Fruit fly (Drosophila melanogaster) whole organism, embryonic: ENCODE results near the gene Mrtf.

Experiments used
- CG11085 ChIP-seq: fragments of 200-800 bp; sonication (Bioruptor generic); IDR thresholded peaks from 2 replicates; pipeline ENCODE4 v1.3.6; 2022; ENCODE audit warnings: missing biosample characterization, missing genetic modification characterization
- CG11560 ChIP-seq: fragments of 200-800 bp; sonication (Bioruptor generic); IDR thresholded peaks from 3 replicates; pipeline ENCODE4 v1.3.6; 2022; ENCODE audit warnings: missing biosample characterization, missing genetic modification characterization
- CG12071 ChIP-seq: fragments of 200-800 bp; sonication (Bioruptor generic); optimal IDR thresholded peaks from 3 replicates; lab custom pipeline; 2018; ENCODE audit warnings: missing biosample characterization, mild to moderate bottlenecking, missing genetic modification characterization
- CG12769 ChIP-seq: fragments of 200-800 bp; sonication (Bioruptor generic); optimal IDR thresholded peaks from 2 replicates; lab custom pipeline; 2019; ENCODE audit warnings: missing biosample characterization, mild to moderate bottlenecking, missing genetic modification characterization, moderate library complexity
- CG13287 ChIP-seq: fragments of 200-800 bp; sonication (Bioruptor generic); IDR thresholded peaks from 2 replicates; pipeline ENCODE4 v1.3.6; 2022; ENCODE audit warnings: missing biosample characterization, missing genetic modification characterization; ENCODE audit not compliant: partially characterized antibody
- CG15479 ChIP-seq: fragments of 200-800 bp; sonication (Bioruptor generic); optimal IDR thresholded peaks from 3 replicates; lab custom pipeline; 2019; ENCODE audit warnings: missing biosample characterization, mild to moderate bottlenecking, missing genetic modification characterization, moderate library complexity
- CG18764 ChIP-seq: fragments of 200-800 bp; sonication (Bioruptor generic); optimal IDR thresholded peaks from 3 replicates; lab custom pipeline; 2016; ENCODE audit warnings: missing biosample characterization, missing genetic modification characterization
- CG2202 ChIP-seq: fragments of 200-800 bp; sonication (Bioruptor generic); optimal IDR thresholded peaks from 2 replicates; lab custom pipeline; 2018; ENCODE audit warnings: missing biosample characterization, mild to moderate bottlenecking, missing genetic modification characterization
- CG31224 ChIP-seq: fragments of 200-800 bp; sonication (Bioruptor generic); IDR thresholded peaks from 2 replicates; pipeline ENCODE4 v1.3.6; 2022; ENCODE audit warnings: missing biosample characterization, missing genetic modification characterization
- CG3726 ChIP-seq: fragments of 200-800 bp; sonication (Bioruptor generic); IDR thresholded peaks from 3 replicates; pipeline ENCODE4, ENCODE4 v1.3.6; 2022; ENCODE audit warnings: missing biosample characterization, missing genetic modification characterization
- CG3838 ChIP-seq: fragments of 200-800 bp; sonication (Bioruptor generic); optimal IDR thresholded peaks from 3 replicates; lab custom pipeline; 2016; ENCODE audit warnings: missing biosample characterization, missing genetic modification characterization
- CG3847 ChIP-seq: fragments of 200-800 bp; sonication (Bioruptor generic); IDR thresholded peaks from 2 replicates; pipeline ENCODE4 v1.3.6; 2022; ENCODE audit warnings: missing biosample characterization, missing genetic modification characterization
- CG4282 ChIP-seq: fragments of 200-800 bp; sonication (Bioruptor generic); optimal IDR thresholded peaks from 2 replicates; lab custom pipeline; 2016; ENCODE audit warnings: missing biosample characterization, missing genetic modification characterization
- CG6254 ChIP-seq: fragments of 200-800 bp; sonication (Bioruptor generic); optimal IDR thresholded peaks from 3 replicates; lab custom pipeline; 2017; ENCODE audit warnings: mild to moderate bottlenecking, missing biosample characterization, missing genetic modification reagents, missing genetic modification characterization
- CG6765 ChIP-seq: fragments of 200-800 bp; sonication (Bioruptor generic); optimal IDR thresholded peaks from 3 replicates; lab custom pipeline; 2017; ENCODE audit warnings: missing biosample characterization, mild to moderate bottlenecking, missing genetic modification characterization
- CG6791 ChIP-seq: fragments of 200-800 bp; sonication (Bioruptor generic); IDR thresholded peaks from 3 replicates; pipeline ENCODE4 v1.3.6; 2022; ENCODE audit warnings: missing biosample characterization, missing genetic modification characterization; ENCODE audit not compliant: partially characterized antibody
- CG7963 ChIP-seq: fragments of 200-800 bp; sonication (Bioruptor generic); IDR thresholded peaks from 3 replicates; pipeline ENCODE4 v1.3.6; 2022; ENCODE audit warnings: missing biosample characterization, missing genetic modification characterization; ENCODE audit not compliant: partially characterized antibody
- CG9797 ChIP-seq: fragments of 200-800 bp; sonication (Bioruptor generic); optimal IDR thresholded peaks from 3 replicates; lab custom pipeline; 2018; ENCODE audit warnings: missing biosample characterization, mild to moderate bottlenecking, missing genetic modification characterization
- CrebB ChIP-seq: fragments of 200-800 bp; sonication (Bioruptor generic); optimal IDR thresholded peaks from 3 replicates; lab custom pipeline; 2018; ENCODE audit warnings: missing biosample characterization, mild to moderate bottlenecking, missing genetic modification characterization
- Dbx ChIP-seq: fragments of 200-800 bp; sonication (Bioruptor generic); IDR thresholded peaks from 3 replicates; pipeline ENCODE4 v1.3.6; 2022; ENCODE audit warnings: missing biosample characterization, missing genetic modification characterization
- GATAe ChIP-seq: fragments of 200-800 bp; sonication (Bioruptor generic); conservative IDR thresholded peaks from 2 replicates; pipeline ENCODE4 v1.3.6; 2022; ENCODE audit warnings: missing biosample characterization, missing genetic modification characterization
- HLH54F ChIP-seq: fragments of 200-800 bp; sonication (Bioruptor generic); optimal IDR thresholded peaks from 3 replicates; lab custom pipeline; 2016; ENCODE audit warnings: missing biosample characterization, missing genetic modification characterization
- Hr51 ChIP-seq, 2 experiments: fragments of 200-800 bp; sonication (Bioruptor generic); optimal IDR thresholded peaks; 2 replicates in 1 of 2; 3 replicates in 1 of 2; lab custom pipeline; 2016 to 2018; ENCODE audit warnings: missing biosample characterization in 2 of 2, missing genetic modification characterization in 2 of 2, mild to moderate bottlenecking in 1 of 2, moderate library complexity in 1 of 2
- MTF-1 ChIP-seq: fragments of 200-800 bp; sonication (Bioruptor generic); optimal IDR thresholded peaks from 2 replicates; lab custom pipeline; 2018; ENCODE audit warnings: missing biosample characterization, mild to moderate bottlenecking, missing genetic modification characterization, borderline replicate concordance
- Max ChIP-seq: fragments of 200-800 bp; sonication (Bioruptor generic); optimal IDR thresholded peaks from 2 replicates; lab custom pipeline; 2016; ENCODE audit warnings: missing biosample characterization, mild to moderate bottlenecking, missing genetic modification characterization
- Mes4 ChIP-seq: fragments of 200-800 bp; sonication (Bioruptor generic); optimal IDR thresholded peaks from 2 replicates; lab custom pipeline; 2016; ENCODE audit warnings: missing biosample characterization, missing genetic modification characterization
- Opbp ChIP-seq: fragments of 200-800 bp; sonication (Bioruptor generic); IDR thresholded peaks from 3 replicates; pipeline ENCODE4 v1.3.6; 2022; ENCODE audit warnings: missing biosample characterization, missing genetic modification characterization; ENCODE audit not compliant: partially characterized antibody
- YL-1 ChIP-seq: fragments of 200-800 bp; sonication (Bioruptor generic); optimal IDR thresholded peaks from 3 replicates; lab custom pipeline; 2017; ENCODE audit warnings: missing biosample characterization, mild to moderate bottlenecking, missing genetic modification characterization
- cato ChIP-seq: fragments of 200-800 bp; sonication (Bioruptor generic); optimal IDR thresholded peaks from 2 replicates; lab custom pipeline; 2016; ENCODE audit warnings: missing biosample characterization, missing genetic modification characterization, borderline replicate concordance
- chm ChIP-seq: fragments of 200-800 bp; sonication (Bioruptor generic); IDR thresholded peaks from 2 replicates; pipeline ENCODE4 v1.3.6; 2022; ENCODE audit warnings: missing biosample characterization, missing genetic modification characterization
- da ChIP-seq: fragments of 200-800 bp; sonication (Bioruptor generic); optimal IDR thresholded peaks from 2 replicates; lab custom pipeline; 2016; ENCODE audit warnings: missing biosample characterization, missing genetic modification characterization
- dati ChIP-seq: fragments of 200-800 bp; sonication (Bioruptor generic); IDR thresholded peaks from 2 replicates; pipeline ENCODE4 v1.3.6; 2022; ENCODE audit warnings: missing biosample characterization, missing genetic modification characterization
- dmrt11E ChIP-seq: fragments of 200-800 bp; sonication (Bioruptor generic); optimal IDR thresholded peaks from 3 replicates; lab custom pipeline; 2018; ENCODE audit warnings: missing biosample characterization, mild to moderate bottlenecking, missing genetic modification characterization, moderate library complexity
- dpn ChIP-seq, 2 experiments: fragments of 200-800 bp; sonication (Bioruptor generic); optimal IDR thresholded peaks; 3 replicates each; lab custom pipeline; 2016; ENCODE audit warnings: missing biosample characterization in 2 of 2, missing genetic modification characterization in 2 of 2
- dysf ChIP-seq: fragments of 200-800 bp; sonication (Bioruptor generic); IDR thresholded peaks from 3 replicates; pipeline ENCODE4 v1.3.6; 2022; ENCODE audit warnings: missing biosample characterization, missing genetic modification characterization
- h ChIP-seq: fragments of >200 bp; optimal IDR thresholded peaks from 2 replicates; lab custom pipeline; 2017
- ham ChIP-seq: fragments of 200-800 bp; sonication (Bioruptor generic); IDR thresholded peaks from 2 replicates; pipeline ENCODE4 v1.3.6; 2022; ENCODE audit warnings: missing biosample characterization, missing genetic modification characterization
- klu ChIP-seq: fragments of 200-800 bp; sonication (Bioruptor generic); IDR thresholded peaks from 2 replicates; pipeline ENCODE4 v1.3.6; 2022; ENCODE audit warnings: missing biosample characterization, missing genetic modification characterization
- nau ChIP-seq: fragments of 200-800 bp; sonication (Bioruptor generic); optimal IDR thresholded peaks from 3 replicates; lab custom pipeline; 2017; ENCODE audit warnings: missing biosample characterization, mild to moderate bottlenecking, missing genetic modification characterization, missing genetic modification reagents
- nerfin-2 ChIP-seq: fragments of 200-800 bp; sonication (Bioruptor generic); IDR thresholded peaks from 2 replicates; pipeline ENCODE4 v1.3.6; 2022; ENCODE audit warnings: missing biosample characterization, missing genetic modification characterization; ENCODE audit not compliant: partially characterized antibody
- p53 ChIP-seq: fragments of 200-800 bp; sonication (Bioruptor generic); optimal IDR thresholded peaks from 2 replicates; lab custom pipeline; 2016; ENCODE audit warnings: missing biosample characterization, missing genetic modification characterization
- pho ChIP-seq: fragments of 200-800 bp; sonication (Bioruptor generic); optimal IDR thresholded peaks from 2 replicates; lab custom pipeline; 2016; ENCODE audit warnings: missing biosample characterization, missing genetic modification characterization
- pros ChIP-seq: fragments of 200-800 bp; sonication (Bioruptor generic); optimal IDR thresholded peaks from 3 replicates; lab custom pipeline; 2019; ENCODE audit warnings: missing biosample characterization, mild to moderate bottlenecking, missing genetic modification characterization, moderate library complexity
- ranshi ChIP-seq: fragments of 200-800 bp; sonication (Bioruptor generic); IDR thresholded peaks from 2 replicates; pipeline ENCODE4 v1.3.6; 2022; ENCODE audit warnings: missing biosample characterization, missing genetic modification characterization
- row ChIP-seq: fragments of 200-800 bp; sonication (Bioruptor generic); IDR thresholded peaks from 3 replicates; pipeline ENCODE4 v1.3.6; 2022; ENCODE audit warnings: missing biosample characterization, missing genetic modification characterization
- shn ChIP-seq: fragments of 200-800 bp; sonication (Bioruptor generic); optimal IDR thresholded peaks from 3 replicates; lab custom pipeline; 2016; ENCODE audit warnings: missing biosample characterization, missing genetic modification characterization
- sisA ChIP-seq: fragments of 200-800 bp; sonication (Bioruptor generic); IDR thresholded peaks from 2 replicates; pipeline ENCODE4 v1.3.6; 2022; ENCODE audit warnings: missing biosample characterization, missing genetic modification characterization
- stwl ChIP-seq: fragments of 200-800 bp; sonication (Bioruptor generic); optimal IDR thresholded peaks from 3 replicates; lab custom pipeline; 2018; ENCODE audit warnings: missing biosample characterization, mild to moderate bottlenecking, missing genetic modification characterization, moderate library complexity
- tll ChIP-seq, 2 experiments: fragments of 200-800 bp in 1 of 2; fragments of >200 bp in 1 of 2; sonication (Bioruptor generic) in 1 of 2; optimal IDR thresholded peaks; 2 replicates each; lab custom pipeline; 2017 to 2019; ENCODE audit warnings: missing biosample characterization in 2 of 2, missing genetic modification characterization in 2 of 2, mild to moderate bottlenecking in 1 of 2, moderate library complexity in 1 of 2

The Mrtf gene

DNA sequence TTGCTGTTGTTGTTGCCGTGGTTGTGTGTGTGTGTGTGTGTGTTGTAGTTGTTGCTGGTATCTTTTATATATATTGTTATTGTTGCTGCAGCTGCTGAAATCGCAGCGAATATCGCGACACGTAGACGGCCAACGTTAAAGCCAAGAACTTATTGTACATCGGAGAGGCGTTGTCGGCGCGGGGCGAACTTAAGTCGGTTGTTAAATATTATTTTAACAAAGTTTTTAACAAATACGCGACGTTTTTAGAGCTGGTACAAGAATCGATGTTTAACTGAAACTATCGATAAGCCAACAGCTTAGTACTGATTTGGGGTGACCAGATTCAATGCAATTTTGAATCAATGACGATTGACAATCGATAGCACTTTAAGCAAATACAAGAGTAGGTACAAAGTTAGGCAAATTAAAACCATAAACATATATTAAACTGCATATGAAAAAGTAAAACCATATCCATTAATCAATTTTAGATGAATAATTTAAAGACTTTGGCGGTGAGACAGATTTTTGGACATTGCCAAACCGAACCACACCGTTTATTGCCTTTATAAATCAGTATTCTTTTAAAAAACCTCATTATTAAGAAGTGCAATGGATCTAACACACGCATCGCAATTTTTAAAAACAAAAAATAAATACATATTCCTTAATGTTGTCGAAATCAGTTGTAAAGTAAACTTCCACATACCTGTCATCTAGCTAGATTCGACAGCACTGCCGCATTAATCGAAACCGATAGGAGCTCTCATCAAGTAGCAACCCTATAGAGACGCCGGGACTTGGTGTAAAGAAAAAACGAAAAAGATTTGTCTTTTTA lies at the start of gene Mrtf, which contains the start of gene Non2 (continued):
- TF ChIP-seq dmrt11E (tag; lab: Kevin White, UChicago) (peak; percentile 59), CG7963 (GFP tag; lab: Robert Waterston, UW) (peak; percentile 67), nerfin-2 (GFP tag; lab: Robert Waterston, UW) (peak; percentile 69), YL-1 (GFP tag; lab: Kevin White, UChicago) (no peak), CrebB (no peak), cato (peak; percentile 37), CG12071 (GFP tag; lab: Kevin White, UChicago) (no peak), h (lab: Kevin White, UChicago) (no peak), dysf (GFP tag; lab: Robert Waterston, UW) (peak; percentile 67), GATAe (GFP tag; lab: Robert Waterston, UW) (no peak), CG9797 (GFP tag; lab: Kevin White, UChicago) (no peak), stwl (tag; lab: Kevin White, UChicago) (peak; percentile 69), shn (GFP tag; lab: Kevin White, UChicago) (peak; percentile 65), CG18764 (GFP tag; lab: Kevin White, UChicago) (peak; percentile 47), Dbx (GFP tag; lab: Robert Waterston, UW) (peak; percentile 26; the same call in 1 of the 3 replicates), CG4282 (GFP tag; lab: Kevin White, UChicago) (no peak), CG15479 (GFP tag; lab: Kevin White, UChicago) (no peak), CG11560 (tag; lab: Robert Waterston, UW) (no peak), CG2202 (tag; lab: Kevin White, UChicago) (no peak), CG13287 (GFP tag; lab: Robert Waterston, UW) (peak; percentile 82), sisA (GFP tag; lab: Robert Waterston, UW) (peak; percentile 57), CG31224 (GFP tag; lab: Robert Waterston, UW) (no peak), pho (GFP tag; lab: Kevin White, UChicago) (peak; percentile 75), nau (GFP tag; lab: Kevin White, UChicago) (no peak), CG3847 (peak; percentile 57; the same call in 1 of the 2 replicates), da (GFP tag; lab: Kevin White, UChicago) (peak; percentile 32), MTF-1 (GFP tag; lab: Kevin White, UChicago) (no peak), pros (no peak), row (GFP tag; lab: Robert Waterston, UW) (peak; percentile 78), chm (GFP tag; lab: Robert Waterston, UW) (peak; percentile 35; the same call in 1 of the 2 replicates), tll (GFP tag; optimal IDR thresholded peaks at IDR 0.05; lab: Kevin White, UChicago) (no peak), Opbp (peak; percentile 81; the same call in 2 of the 3 replicates), CG3838 (GFP tag; lab: Kevin White, UChicago) (no peak), CG11085 (no peak), klu (GFP tag; lab: Robert Waterston, UW) (no peak), dpn (GFP tag; optimal IDR thresholded peaks at IDR 0.05; lab: Kevin White, UChicago) (peak; percentile 64 to 70), HLH54F (GFP tag; lab: Kevin White, UChicago) (peak; percentile 74), ranshi (peak; percentile 61; the same call in 1 of the 2 replicates), Max (GFP tag; lab: Kevin White, UChicago) (peak; percentile 25), Mes4 (GFP tag; lab: Kevin White, UChicago) (peak; percentile 48), Hr51 (GFP tag; optimal IDR thresholded peaks at IDR 0.05; lab: Kevin White, UChicago) (peak; percentile 49 to 57), p53 (no peak), ham (GFP tag; lab: Robert Waterston, UW) (no peak), CG6765 (GFP tag; lab: Kevin White, UChicago) (no peak), CG3726 (no peak), CG6254 (no peak), CG6791 (GFP tag; lab: Robert Waterston, UW) (peak; percentile 86), CG12769 (no peak), dati (GFP tag; lab: Robert Waterston, UW) (no peak)
